Worm (Caenorhabditis elegans): ENCODE results near the gene C25G6.4.

Gene C25G6.4

ce11 chrX:1272539-1272938 is 22.9 kb upstream of the C25G6.4 start, which contains the start of gene C52B11.5 (continued):
- TF ChIP-seq nhr-12 (tag; optimal IDR thresholded peaks at IDR 0.05) (no peak), sem-4 (tag; optimal IDR thresholded peaks at IDR 0.05) (no peak), ceh-82 (tag; optimal IDR thresholded peaks at IDR 0.05) (no peak), aly-2 (tag; optimal IDR thresholded peaks at IDR 0.05) (no peak), Y55F3AM.14 (GFP tag; optimal IDR thresholded peaks at IDR 0.05) (no peak), sma-9 (GFP tag; optimal IDR thresholded peaks at IDR 0.05) (peak; percentile 28), sma-9 (tag; optimal IDR thresholded peaks at IDR 0.05) (no peak), C34F6.9 (tag; optimal IDR thresholded peaks at IDR 0.05) (no peak), lin-13 (GFP tag; optimal IDR thresholded peaks at IDR 0.05) (no peak), ceh-16 (tag; optimal IDR thresholded peaks at IDR 0.05) (no peak), mdl-1 (tag; optimal IDR thresholded peaks at IDR 0.05) (no peak), nhr-23 (tag; optimal IDR thresholded peaks at IDR 0.05) (no peak), nhr-21 (tag; optimal IDR thresholded peaks at IDR 0.05) (no peak), unc-62 (GFP tag; optimal IDR thresholded peaks at IDR 0.05) (no peak), elt-3 (tag; optimal IDR thresholded peaks at IDR 0.05) (no peak), blmp-1 (tag; optimal IDR thresholded peaks at IDR 0.05; ENCODE audit: insufficient read depth) (no peak), peb-1 (tag; optimal IDR thresholded peaks at IDR 0.05) (no peak), egl-27 (tag; optimal IDR thresholded peaks at IDR 0.05) (no peak)

- no peak for TF ChIP-seq nhr-23 (tag; optimal IDR thresholded peaks at IDR 0.05)
- TF ChIP-seq lin-39 (tag; optimal IDR thresholded peaks at IDR 0.05) = no peak
- no peak for TF ChIP-seq nhr-12 (tag; optimal IDR thresholded peaks at IDR 0.05)
- TF ChIP-seq ztf-11 (tag; optimal IDR thresholded peaks at IDR 0.05) = no peak
- no peak for TF ChIP-seq lin-11 (tag; optimal IDR thresholded peaks at IDR 0.05)
- TF ChIP-seq peb-1 (tag; optimal IDR thresholded peaks at IDR 0.05) = no peak
- no peak for TF ChIP-seq mbf-1 (tag; optimal IDR thresholded peaks at IDR 0.05)
- TF ChIP-seq nhr-77 (tag; optimal IDR thresholded peaks at IDR 0.05) = no peak
- no peak for TF ChIP-seq elt-1 (tag; optimal IDR thresholded peaks at IDR 0.05)
- no peak for TF ChIP-seq sma-9 (GFP tag; optimal IDR thresholded peaks at IDR 0.05)
- no peak for TF ChIP-seq sma-9 (tag; optimal IDR thresholded peaks at IDR 0.05)
Observed at ce11 chrX:1270598-1270997, 21.0 kb upstream of the C25G6.4 start, which contains the start of gene C25G6.1. Gene C25G6.1, plus strand, starts transcription at chrX:1270898.

ce11 chrX:1265336-1265735 is 15.7 kb upstream of the C25G6.4 start:
- TF ChIP-seq zag-1 (tag; optimal IDR thresholded peaks at IDR 0.05) (peak; percentile 52), ceh-82 (tag; optimal IDR thresholded peaks at IDR 0.05) (no peak)

DNA sequence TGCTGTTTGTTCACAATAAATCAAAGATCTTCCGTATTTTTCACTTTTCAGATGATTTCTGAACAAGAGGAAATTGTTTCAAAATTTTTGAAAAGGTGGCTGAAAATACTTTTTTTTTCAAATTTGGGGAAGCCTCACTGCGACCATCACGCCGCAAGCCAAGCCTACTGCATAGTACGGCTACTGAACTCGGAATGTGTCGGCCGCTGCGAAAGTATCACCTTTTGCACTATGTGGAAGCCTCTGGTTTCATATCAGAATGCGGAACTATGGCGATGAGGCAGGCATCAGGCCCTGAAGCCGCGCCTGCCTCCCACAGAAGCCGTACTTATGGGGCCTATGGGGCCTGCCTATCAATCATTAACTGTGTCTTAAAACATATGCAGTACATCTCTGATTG is 8.0 kb upstream of the C25G6.4 start:
- TF ChIP-seq nhr-10 (tag; optimal IDR thresholded peaks at IDR 0.05) = no peak
- no peak for TF ChIP-seq dmd-4 (tag; optimal IDR thresholded peaks at IDR 0.05)
- no peak for TF ChIP-seq gmeb-1 (tag; optimal IDR thresholded peaks at IDR 0.05)
- no peak for TF ChIP-seq nhr-12 (tag; optimal IDR thresholded peaks at IDR 0.05)

ce11 chrX:1255547-1255946 is 5.9 kb upstream of the C25G6.4 start, which contains the start of gene npr-11:
Gene npr-11, minus strand, starts transcription at chrX:1255647.
- no peak for TF ChIP-seq peb-1 (tag; optimal IDR thresholded peaks at IDR 0.05)
- no peak for TF ChIP-seq crh-2 (tag; optimal IDR thresholded peaks at IDR 0.05)
- TF ChIP-seq nhr-77 (tag; optimal IDR thresholded peaks at IDR 0.05) = no peak
- no peak for TF ChIP-seq ztf-4 (tag; optimal IDR thresholded peaks at IDR 0.05)
- no peak for TF ChIP-seq lin-11 (tag; optimal IDR thresholded peaks at IDR 0.05)

DNA sequence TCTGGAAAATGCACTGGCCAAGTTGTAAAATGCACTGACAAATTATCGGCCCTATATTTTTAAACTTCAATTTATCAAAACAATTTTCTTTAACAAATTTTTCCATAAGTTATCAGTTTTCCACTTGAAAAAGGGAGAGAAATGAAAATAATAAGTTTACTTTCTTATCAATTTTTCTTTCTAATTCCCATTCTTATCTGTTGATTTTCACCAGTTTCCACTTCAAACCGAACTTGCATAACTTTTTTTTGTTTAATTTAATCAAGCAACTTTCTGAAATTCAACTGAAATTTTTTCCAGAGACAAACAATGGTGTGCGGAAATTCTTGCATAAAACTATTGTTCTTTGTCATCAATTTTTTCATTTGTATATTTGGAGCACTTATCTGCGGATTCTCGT is 3.9 kb downstream of the C25G6.4 start, which contains the start of gene tsp-9:
TSS of gene tsp-9 (plus strand) at position 301 of the 400 bp plus-strand sequence.
- TF ChIP-seq gmeb-1 (tag; optimal IDR thresholded peaks at IDR 0.05) = no peak
- no peak for TF ChIP-seq peb-1 (tag; optimal IDR thresholded peaks at IDR 0.05)
- TF ChIP-seq fos-1 (tag; optimal IDR thresholded peaks at IDR 0.05) = peak; percentile 11

- no peak for TF ChIP-seq unc-39 (tag; optimal IDR thresholded peaks at IDR 0.05)
- peak; percentile 15 for TF ChIP-seq fos-1 (tag; optimal IDR thresholded peaks at IDR 0.05)
Observed at ce11 chrX:1244235-1244634, 5.4 kb downstream of the C25G6.4 start.

Data from whole organism, L2 larva.